Worm (Caenorhabditis elegans) whole organism, midembryonic: Measurements from ENCODE around the gene T04B8.5.

Experiments
- T22C8.4 ChIP-seq: fragments of 200-800 bp; sonication (Bioruptor generic); IDR thresholded peaks from 2 replicates; pipeline ENCODE4 v1.3.6; 2022; ENCODE audit warnings: missing genetic modification characterization, missing compliant biosample characterization
- cog-1 ChIP-seq: sonication (generic microtip); optimal IDR thresholded peaks from 2 replicates; lab custom pipeline; 2016; ENCODE audit warnings: missing genetic modification characterization, missing compliant biosample characterization
- flt-1 ChIP-seq: fragments of 200-800 bp; sonication (Bioruptor generic); IDR thresholded peaks from 2 replicates; pipeline ENCODE4 v1.3.6; 2022; ENCODE audit warnings: missing genetic modification characterization, missing compliant biosample characterization
- klf-2 ChIP-seq: fragments of 200-800 bp; sonication (Bioruptor generic); conservative IDR thresholded peaks from 2 replicates; pipeline ENCODE4 v1.3.6; 2022; ENCODE audit warnings: missing genetic modification reagents, missing genetic modification characterization, missing compliant biosample characterization
- med-1 ChIP-seq: sonication (generic microtip); optimal IDR thresholded peaks from 2 replicates; lab custom pipeline; 2017; ENCODE audit warnings: missing genetic modification characterization, mild to moderate bottlenecking, missing compliant biosample characterization, antibody characterized with exemption, missing genetic modification reagents; ENCODE audit not compliant: insufficient read depth
- ref-1 ChIP-seq: fragments of 200-800 bp; sonication (Bioruptor generic); conservative IDR thresholded peaks from 2 replicates; pipeline ENCODE4 v1.3.6; 2022; ENCODE audit warnings: missing genetic modification reagents, missing genetic modification characterization, missing compliant biosample characterization
- tab-1 ChIP-seq: fragments of 200-800 bp; sonication (Bioruptor generic); IDR thresholded peaks from 2 replicates; pipeline ENCODE4 v1.3.6; 2022; ENCODE audit warnings: missing genetic modification characterization, missing compliant biosample characterization
- ztf-23 ChIP-seq: fragments of 200-800 bp; sonication (Bioruptor generic); IDR thresholded peaks from 2 replicates; pipeline ENCODE4 v1.3.6; 2022; ENCODE audit warnings: missing genetic modification reagents, missing genetic modification characterization, missing compliant biosample characterization
- ztf-29 ChIP-seq: fragments of 200-800 bp; sonication (Bioruptor generic); IDR thresholded peaks from 2 replicates; pipeline ENCODE4 v1.3.6; 2022; ENCODE audit warnings: missing genetic modification reagents, missing genetic modification characterization, missing compliant biosample characterization

The T04B8.5 gene

ce11 chrII:624443-624842 is at the start of gene T04B8.5:
TSS of gene T04B8.5 (minus strand) at chrII:624543.
- TF ChIP-seq klf-2 (GFP tag; lab: Robert Waterston, UW) (no peak), ref-1 (GFP tag; lab: Robert Waterston, UW) (no peak), cog-1 (tag; lab: Kevin White, UChicago) (no peak), tab-1 (no peak), ztf-29 (GFP tag; lab: Robert Waterston, UW) (no peak), med-1 (no peak), flt-1 (GFP tag; lab: Robert Waterston, UW) (no peak), T22C8.4 (GFP tag; lab: Robert Waterston, UW) (no peak), ztf-23 (no peak)

DNA sequence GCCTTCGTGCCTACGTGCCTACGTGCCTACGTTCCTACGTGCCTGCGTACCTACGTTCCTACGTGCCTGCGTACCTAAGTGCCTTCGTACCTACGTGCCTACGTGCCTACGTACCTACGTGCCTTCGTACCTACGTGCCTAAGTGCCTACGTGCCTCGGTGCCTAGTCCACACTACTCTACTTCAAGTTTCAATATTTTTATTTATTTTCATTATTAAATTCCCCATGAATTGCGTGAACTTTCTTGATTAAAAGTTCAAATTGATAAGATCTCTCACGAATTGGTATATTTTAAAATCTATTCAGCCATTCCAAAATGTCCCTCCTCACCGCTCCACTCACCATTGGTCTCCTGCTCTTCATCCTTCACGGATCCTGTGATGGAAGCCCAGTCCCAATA is 49.8 kb upstream of the T04B8.5 start, which contains the start of gene Y39F10C.3:
Gene Y39F10C.3 (plus strand): TSS at position 301 of the 400 bp plus-strand sequence.
- TF ChIP-seq cog-1 (tag; lab: Kevin White, UChicago) (no peak), tab-1 (no peak), flt-1 (GFP tag; lab: Robert Waterston, UW) (no peak), ztf-23 (no peak), med-1 (no peak), ref-1 (GFP tag; lab: Robert Waterston, UW) (no peak), klf-2 (GFP tag; lab: Robert Waterston, UW) (no peak), T22C8.4 (GFP tag; lab: Robert Waterston, UW) (no peak), ztf-29 (GFP tag; lab: Robert Waterston, UW) (no peak)

DNA sequence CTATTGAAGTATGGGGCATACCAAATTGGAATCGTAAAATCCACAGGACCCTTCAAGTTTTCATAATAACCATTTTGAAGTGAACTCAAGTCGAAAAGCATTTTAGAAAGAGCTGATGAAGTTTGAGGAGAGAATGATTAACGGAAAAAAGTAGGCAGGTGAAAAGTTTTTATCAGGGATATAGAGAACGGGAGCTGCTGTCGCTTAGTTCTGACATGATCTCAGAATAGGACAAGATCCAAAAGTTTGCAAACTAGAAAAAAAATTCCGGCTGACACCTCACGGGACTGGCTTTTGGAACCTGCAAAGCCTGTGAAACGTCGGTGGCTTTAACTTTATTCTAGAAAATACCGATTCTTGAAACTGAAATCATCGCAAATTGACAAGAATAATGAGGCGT is 46.7 kb upstream of the T04B8.5 start, which contains the start of gene sri-46:
Gene sri-46 (minus strand): TSS at position 101 of the 400 bp plus-strand sequence.
- TF ChIP-seq tab-1 = no peak
- no peak for TF ChIP-seq T22C8.4 (GFP tag; lab: Robert Waterston, UW)
- TF ChIP-seq cog-1 (tag; lab: Kevin White, UChicago) = no peak
- TF ChIP-seq ref-1 (GFP tag; lab: Robert Waterston, UW) = no peak
- no peak for TF ChIP-seq ztf-29 (GFP tag; lab: Robert Waterston, UW)
- TF ChIP-seq ztf-23 = no peak
- no peak for TF ChIP-seq flt-1 (GFP tag; lab: Robert Waterston, UW)
- TF ChIP-seq med-1 = no peak
- TF ChIP-seq klf-2 (GFP tag; lab: Robert Waterston, UW) = no peak

DNA sequence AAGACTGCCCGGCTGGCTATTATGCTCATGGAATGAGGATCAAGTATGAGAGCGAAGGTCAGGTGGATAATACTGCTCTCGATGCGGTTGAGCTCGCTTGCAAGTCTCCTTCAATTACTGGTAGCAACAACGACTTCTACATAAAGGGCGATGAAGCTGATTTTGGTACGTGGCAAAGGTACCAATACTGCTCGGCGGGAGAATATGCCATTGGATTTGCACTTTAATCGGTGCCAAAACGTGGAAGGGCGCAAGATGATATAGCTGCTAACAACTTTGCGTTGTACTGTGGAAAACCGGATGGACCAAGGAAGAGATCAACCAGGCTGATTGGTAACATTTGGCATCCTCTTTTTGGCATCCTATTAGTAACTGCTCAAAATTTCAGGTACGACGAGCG is 43.5 kb upstream of the T04B8.5 start:
- TF ChIP-seq ref-1 (GFP tag; lab: Robert Waterston, UW) (no peak), flt-1 (GFP tag; lab: Robert Waterston, UW) (no peak), T22C8.4 (GFP tag; lab: Robert Waterston, UW) (no peak), klf-2 (GFP tag; lab: Robert Waterston, UW) (no peak), ztf-29 (GFP tag; lab: Robert Waterston, UW) (no peak)

DNA sequence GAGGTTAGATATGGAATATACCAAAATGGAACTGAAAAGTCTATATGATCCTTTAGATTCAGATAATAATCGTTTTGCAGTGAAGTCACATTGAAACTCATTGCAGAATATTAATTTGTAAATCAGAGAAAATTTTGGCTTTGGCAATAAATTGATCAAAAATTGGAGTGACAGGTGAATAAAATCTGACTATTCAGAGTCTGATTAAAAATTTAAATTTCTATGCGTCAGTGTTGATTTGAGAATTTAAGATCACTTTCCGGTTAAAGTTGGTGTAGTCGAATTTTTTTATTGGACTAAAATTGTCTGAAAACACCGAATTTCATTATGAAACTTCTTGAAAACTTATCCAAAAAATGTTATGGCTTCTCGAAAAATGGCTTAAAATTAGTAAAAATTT is 37.4 kb upstream of the T04B8.5 start, which contains the start of gene sri-45:
Gene sri-45 (minus strand): TSS at position 101 of the 400 bp plus-strand sequence.
- no peak for TF ChIP-seq ztf-23
- no peak for TF ChIP-seq tab-1
- TF ChIP-seq med-1 = no peak
- TF ChIP-seq flt-1 (GFP tag; lab: Robert Waterston, UW) = no peak
- no peak for TF ChIP-seq T22C8.4 (GFP tag; lab: Robert Waterston, UW)
- no peak for TF ChIP-seq klf-2 (GFP tag; lab: Robert Waterston, UW)
- no peak for TF ChIP-seq cog-1 (tag; lab: Kevin White, UChicago)
- TF ChIP-seq ref-1 (GFP tag; lab: Robert Waterston, UW) = no peak
- TF ChIP-seq ztf-29 (GFP tag; lab: Robert Waterston, UW) = no peak

DNA sequence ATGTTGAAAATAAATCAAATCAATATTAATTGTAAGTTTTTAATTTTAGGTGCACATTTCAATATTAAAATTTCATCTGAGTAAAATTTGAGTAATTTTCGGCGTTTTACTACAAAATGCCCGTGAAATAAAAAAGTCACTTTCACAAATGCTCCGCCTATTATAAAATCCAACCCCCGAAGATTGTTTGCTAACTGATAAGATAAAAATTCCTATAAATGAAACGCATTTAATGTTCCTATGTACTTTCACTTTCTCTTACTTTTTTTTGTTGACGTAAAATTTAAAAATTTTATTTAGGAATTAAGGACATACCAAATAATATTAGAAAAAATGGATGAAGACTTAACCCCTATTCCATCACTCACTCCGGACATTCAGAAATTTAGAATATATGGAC is 34.0 kb upstream of the T04B8.5 start, which contains the start of gene sdz-24:
Gene sdz-24 (plus strand): TSS at position 301 of the 400 bp plus-strand sequence.
- no peak for TF ChIP-seq ztf-29 (GFP tag; lab: Robert Waterston, UW)
- no peak for TF ChIP-seq klf-2 (GFP tag; lab: Robert Waterston, UW)
- no peak for TF ChIP-seq flt-1 (GFP tag; lab: Robert Waterston, UW)
- no peak for TF ChIP-seq T22C8.4 (GFP tag; lab: Robert Waterston, UW)
- no peak for TF ChIP-seq cog-1 (tag; lab: Kevin White, UChicago)
- TF ChIP-seq ztf-23 = no peak
- TF ChIP-seq med-1 = no peak
- TF ChIP-seq ref-1 (GFP tag; lab: Robert Waterston, UW) = no peak
- no peak for TF ChIP-seq tab-1

ce11 chrII:651324-651723 is 27.0 kb upstream of the T04B8.5 start:
- TF ChIP-seq ref-1 (GFP tag; lab: Robert Waterston, UW) (no peak), flt-1 (GFP tag; lab: Robert Waterston, UW) (no peak), ztf-29 (GFP tag; lab: Robert Waterston, UW) (peak; percentile 29; the same call in 1 of the 2 replicates), T22C8.4 (GFP tag; lab: Robert Waterston, UW) (no peak), med-1 (no peak), cog-1 (tag; lab: Kevin White, UChicago) (no peak)

ce11 chrII:650321-651005 is 26.1 kb upstream of the T04B8.5 start, which contains the start of the genes K07E8.7 and frpr-14:
TSS of gene K07E8.7 (minus strand) at chrII:650367.
TSS of gene frpr-14 (plus strand) at chrII:650955.
- 0 out of 2 replicates have a peak, but pooled peaks have one; percentile 16 for TF ChIP-seq tab-1
- no peak for TF ChIP-seq med-1
- no peak for TF ChIP-seq ref-1 (GFP tag; lab: Robert Waterston, UW)
- no peak for TF ChIP-seq ztf-23

DNA sequence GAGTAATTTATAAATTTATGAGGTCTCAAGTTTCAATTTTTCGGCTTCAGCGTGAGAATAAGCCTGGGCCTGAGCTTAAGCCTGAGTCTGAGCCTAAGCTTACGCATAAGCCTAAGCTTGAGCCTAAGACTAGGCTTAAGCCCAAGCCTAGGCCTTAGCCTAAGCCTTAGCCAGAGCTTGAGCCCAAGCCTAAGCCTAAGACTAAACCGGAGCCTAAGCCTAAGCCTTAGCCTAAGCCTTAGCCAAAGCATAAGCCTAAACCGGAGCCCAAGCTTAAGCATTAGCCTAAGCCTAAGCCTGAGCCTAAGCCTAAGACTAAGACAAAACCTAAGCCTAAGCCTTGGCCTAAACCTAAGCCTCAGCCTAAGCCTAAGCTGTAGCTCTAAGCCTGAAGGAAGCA is 19.4 kb upstream of the T04B8.5 start:
- TF ChIP-seq ztf-29 (GFP tag; lab: Robert Waterston, UW) (0 out of 2 replicates have a peak, but pooled peaks have one; percentile 20), tab-1 (no peak)

DNA sequence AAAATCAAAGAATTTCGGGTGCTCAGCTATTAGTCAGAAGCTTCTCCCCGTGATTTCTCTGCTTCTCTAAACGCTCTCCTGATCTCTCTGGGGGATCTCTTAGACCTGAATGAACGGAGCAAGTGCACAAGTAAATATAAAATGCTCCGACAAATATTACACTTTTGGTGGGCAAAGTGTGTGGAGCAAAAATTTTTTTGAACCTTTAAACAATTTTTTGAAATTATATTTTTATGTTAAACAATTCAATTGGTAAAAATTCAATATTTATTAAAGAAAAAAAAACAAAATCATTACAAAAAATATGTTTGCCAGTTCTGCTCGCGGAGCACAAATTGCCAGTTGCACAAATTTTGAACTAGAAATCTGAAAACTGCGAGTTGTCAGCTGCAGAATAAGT is 15.1 kb upstream of the T04B8.5 start, which contains the start of gene K07E8.6:
Gene K07E8.6 (minus strand): TSS at position 101 of the 400 bp plus-strand sequence.
- no peak for TF ChIP-seq ref-1 (GFP tag; lab: Robert Waterston, UW)
- no peak for TF ChIP-seq cog-1 (tag; lab: Kevin White, UChicago)
- no peak for TF ChIP-seq tab-1
- no peak for TF ChIP-seq ztf-29 (GFP tag; lab: Robert Waterston, UW)
- TF ChIP-seq flt-1 (GFP tag; lab: Robert Waterston, UW) = no peak
- TF ChIP-seq med-1 = no peak
- TF ChIP-seq ztf-23 = no peak
- TF ChIP-seq klf-2 (GFP tag; lab: Robert Waterston, UW) = no peak
- TF ChIP-seq T22C8.4 (GFP tag; lab: Robert Waterston, UW) = no peak
